Worm (Caenorhabditis elegans) whole organism, L1 larva: ENCODE results near the gene F52D1.2.

ENCODE experiments used
- ceh-82 ChIP-seq, 3 experiments: fragments of 150-350 bp in 1 of 3; sonication (generic microtip) in 2 of 3; optimal IDR thresholded peaks; 2 replicates each; lab custom pipeline; 2014 to 2017; ENCODE audit warnings: missing biosample characterization in 3 of 3, missing genetic modification characterization in 3 of 3
- efl-1 ChIP-seq, 4 experiments: fragments of 150-350 bp; optimal IDR thresholded peaks in 3 of 4; peaks in 1 of 4; 1 replicate in 1 of 4; 2 replicates in 3 of 4; lab custom pipeline; 2014; ENCODE audit warnings: missing biosample characterization in 2 of 4, missing genetic modification characterization in 2 of 4, missing genetic modification reagents in 2 of 4
- fkh-10 ChIP-seq: sonication (generic microtip); optimal IDR thresholded peaks from 2 replicates; lab custom pipeline; 2017; ENCODE audit warnings: missing biosample characterization, missing genetic modification reagents, missing genetic modification characterization
- jun-1 ChIP-seq: fragments of 150-350 bp; optimal IDR thresholded peaks from 2 replicates; lab custom pipeline; 2014; ENCODE audit warnings: missing biosample characterization, missing genetic modification reagents, missing genetic modification characterization
- swsn-7 ChIP-seq: sonication (generic microtip); optimal IDR thresholded peaks from 2 replicates; lab custom pipeline; 2016; ENCODE audit warnings: missing genetic modification characterization, missing compliant biosample characterization

DNA sequence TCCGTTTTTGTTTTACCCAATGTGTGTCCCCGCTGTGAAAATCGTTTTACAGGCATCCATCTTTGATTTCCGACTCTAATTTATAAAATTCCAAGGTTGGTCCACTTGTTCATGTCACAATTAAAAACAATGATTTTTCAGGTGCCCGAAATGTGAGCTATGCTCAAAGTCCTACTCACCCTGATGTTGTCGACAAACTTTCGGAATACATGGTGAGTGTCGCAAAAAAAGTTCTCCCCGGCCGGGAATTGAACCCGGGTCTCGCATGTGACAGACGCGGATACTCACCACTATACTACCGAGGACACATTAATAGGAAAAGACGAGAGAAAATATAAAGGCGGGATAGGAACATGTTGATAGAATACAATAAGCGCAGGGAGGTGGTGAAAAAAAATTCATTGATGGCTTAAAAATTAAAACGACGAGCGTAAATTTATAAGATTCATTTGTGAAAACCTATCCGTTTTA lies 39.7 kb upstream of the F52D1.2 start, which contains the start of gene egl-17:
- TF ChIP-seq fkh-10 (GFP tag; lab: Kevin White, UChicago) (peak; percentile 37), ceh-82 (tag; optimal IDR thresholded peaks at IDR 0.05; lab: Kevin White, UChicago) (peak; percentile 32 to 72 (median 57)), efl-1 (optimal IDR thresholded peaks at IDR 0.05; lab: Kevin White, UChicago) (peak; percentile 17 to 35), efl-1 (GFP tag; optimal IDR thresholded peaks at IDR 0.05 in 1 of 2; lab: Kevin White, UChicago) (peak; percentile 15 to 90), swsn-7 (tag; lab: Kevin White, UChicago) (peak; percentile 65), jun-1 (peak; percentile 49)
